Worm (Caenorhabditis elegans): ENCODE results near the gene elmd-1.
A peak's percentile ranks its signal among the peaks of the same experiment; 100 is the strongest.

elmd-1 gene

DNA sequence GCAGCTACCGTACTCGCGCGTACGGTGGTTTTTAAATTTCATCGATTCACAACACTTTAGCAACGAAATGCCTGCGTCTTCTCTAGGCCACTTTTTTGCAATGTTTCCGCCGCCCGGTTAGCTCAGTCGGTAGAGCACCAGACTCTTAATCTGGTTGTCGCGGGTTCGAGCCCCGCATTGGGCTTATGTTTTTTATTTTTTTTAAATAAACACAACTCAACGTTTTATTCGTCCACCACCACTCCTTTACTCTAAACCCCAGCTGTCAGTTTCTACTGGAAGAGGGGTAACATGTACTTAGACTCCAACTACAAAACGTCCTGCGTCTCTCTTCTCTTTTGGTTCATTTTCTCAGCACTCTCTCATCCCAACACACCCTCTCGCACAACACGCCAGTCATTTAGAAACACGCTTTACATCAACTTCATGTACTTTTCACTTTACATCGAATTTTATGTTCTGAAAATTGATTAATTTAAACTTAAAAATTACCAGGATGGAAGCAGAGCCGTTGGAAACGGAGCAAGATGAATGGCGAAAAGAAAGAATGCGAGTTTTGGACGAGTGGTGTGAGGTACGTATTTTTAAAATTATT is at the start of gene elmd-1, which contains the start of gene hecw-1:
Gene elmd-1 (plus strand): TSS at position 494 of the 595 bp plus-strand sequence.
Gene hecw-1 (minus strand): TSS at position 545 of the 595 bp plus-strand sequence.
- no peak for TF ChIP-seq Y75B8A.6 (GFP tag; IDR thresholded peaks at IDR 0.05)
- peak; percentile 5 for TF ChIP-seq dpl-1 (GFP tag; optimal IDR thresholded peaks at IDR 0.05)
- TF ChIP-seq duxl-1 (tag; optimal IDR thresholded peaks at IDR 0.05; ENCODE audit: poor library complexity), result peak; percentile 55
- no peak for TF ChIP-seq ceh-82 (tag; optimal IDR thresholded peaks at IDR 0.05)
- no peak for TF ChIP-seq pqm-1 (tag; optimal IDR thresholded peaks at IDR 0.05)
- no peak for TF ChIP-seq jun-1 (tag; optimal IDR thresholded peaks at IDR 0.05)
- TF ChIP-seq set-16 (GFP tag; IDR thresholded peaks at IDR 0.05), result peak; percentile 34; the same call in 1 of the 2 replicates
- TF ChIP-seq dve-1 (tag; optimal IDR thresholded peaks at IDR 0.05; ENCODE audit: insufficient read depth), result peak; percentile 73
- no peak for TF ChIP-seq nhr-111 (GFP tag; optimal IDR thresholded peaks at IDR 0.05)
- peak; percentile 52; the same call in 1 of the 2 replicates for TF ChIP-seq arid-1 (GFP tag; conservative IDR thresholded peaks at IDR 0.05)
- TF ChIP-seq zfp-2 (tag; optimal IDR thresholded peaks at IDR 0.05), result no peak
- TF ChIP-seq unc-62 (GFP tag; optimal IDR thresholded peaks at IDR 0.05 in 1 of 2), result peak in 1 of 2 experiments; percentile 56
- no peak for TF ChIP-seq unc-62 (tag; optimal IDR thresholded peaks at IDR 0.05)
- TF ChIP-seq nhr-42 (GFP tag; IDR thresholded peaks at IDR 0.05), result 0 out of 2 replicates have a peak, but pooled peaks have one; percentile 5
- TF ChIP-seq zip-11 (GFP tag; IDR thresholded peaks at IDR 0.05), result no peak
- TF ChIP-seq php-3 (GFP tag; IDR thresholded peaks at IDR 0.05), result peak; percentile 63; the same call in 1 of the 2 replicates
- no peak for TF ChIP-seq madf-5 (GFP tag; IDR thresholded peaks at IDR 0.05)
- TF ChIP-seq lim-7 (GFP tag; IDR thresholded peaks at IDR 0.05), result peak; percentile 73
- TF ChIP-seq hif-1 (tag; optimal IDR thresholded peaks at IDR 0.05), result no peak
- TF ChIP-seq lin-1 (GFP tag; IDR thresholded peaks at IDR 0.05), result peak; percentile 69; the same call in 1 of the 2 replicates
- peak; percentile 65 to 66 for TF ChIP-seq daf-16 (GFP tag; optimal IDR thresholded peaks at IDR 0.05)
- TF ChIP-seq daf-16 (tag; optimal IDR thresholded peaks at IDR 0.05), result peak; percentile 88
- TF ChIP-seq F49E8.2 (tag; optimal IDR thresholded peaks at IDR 0.05; ENCODE audit: borderline replicate concordance), result peak; percentile 42
- no peak for TF ChIP-seq mdt-29 (GFP tag; IDR thresholded peaks at IDR 0.05)
- peak in 1 of 2 experiments; percentile 59 for TF ChIP-seq lsy-2 (tag; optimal IDR thresholded peaks at IDR 0.05)
- no peak for TF ChIP-seq nhr-76 (tag; optimal IDR thresholded peaks at IDR 0.05)
- peak; percentile 26 for TF ChIP-seq nhr-6 (tag; optimal IDR thresholded peaks at IDR 0.05)
- TF ChIP-seq unc-39 (tag; optimal IDR thresholded peaks at IDR 0.05), result no peak
- no peak for TF ChIP-seq F37D6.2 (tag; optimal IDR thresholded peaks at IDR 0.05)
- TF ChIP-seq daf-19 (GFP tag; conservative IDR thresholded peaks at IDR 0.05), result no peak; the same call in 1 of the 2 replicates
- TF ChIP-seq zfp-3 (GFP tag; conservative IDR thresholded peaks at IDR 0.05), result peak; percentile 77; the same call in 1 of the 2 replicates
- peak; percentile 46 for TF ChIP-seq nhr-48 (tag; optimal IDR thresholded peaks at IDR 0.05)
- no peak for TF ChIP-seq lir-3 (tag; optimal IDR thresholded peaks at IDR 0.05)
- TF ChIP-seq ceh-62 (tag; optimal IDR thresholded peaks at IDR 0.05), result no peak
- no peak for TF ChIP-seq ceh-32 (tag; optimal IDR thresholded peaks at IDR 0.05; ENCODE audit: poor library complexity)
- peak; percentile 73 for TF ChIP-seq hmg-1.1 (GFP tag; IDR thresholded peaks at IDR 0.05)
- no peak for TF ChIP-seq ZK337.2 (GFP tag; IDR thresholded peaks at IDR 0.05)
- 0 out of 2 replicates have a peak, but pooled peaks have one; percentile 7 for TF ChIP-seq nhr-41 (GFP tag; IDR thresholded peaks at IDR 0.05)
- peak; percentile 62 for TF ChIP-seq hlh-11 (tag; optimal IDR thresholded peaks at IDR 0.05)
- TF ChIP-seq T26A8.4 (GFP tag; IDR thresholded peaks at IDR 0.05), result peak; percentile 68
- peak; percentile 56; the same call in 1 of the 2 replicates for TF ChIP-seq ceh-20 (GFP tag; IDR thresholded peaks at IDR 0.05)
- TF ChIP-seq spr-1 (tag; optimal IDR thresholded peaks at IDR 0.05), result no peak
- peak; percentile 73 for TF ChIP-seq hlh-30 (tag; optimal IDR thresholded peaks at IDR 0.05; ENCODE audit: insufficient read depth)
- TF ChIP-seq ctbp-1 (GFP tag; IDR thresholded peaks at IDR 0.05), result peak; percentile 53; the same call in 1 of the 2 replicates
- TF ChIP-seq Y48G9A.11 (GFP tag; IDR thresholded peaks at IDR 0.05), result peak; percentile 26; the same call in 1 of the 2 replicates
- TF ChIP-seq F44E2.7 (GFP tag; IDR thresholded peaks at IDR 0.05), result 0 out of 2 replicates have a peak, but pooled peaks have one; percentile 26
- no peak for TF ChIP-seq zag-1 (tag; optimal IDR thresholded peaks at IDR 0.05)
- TF ChIP-seq dmd-8 (GFP tag; IDR thresholded peaks at IDR 0.05), result peak; percentile 85
- no peak for TF ChIP-seq ztf-11 (tag; optimal IDR thresholded peaks at IDR 0.05)
- peak; percentile 31 for TF ChIP-seq gei-8 (GFP tag; optimal IDR thresholded peaks at IDR 0.05)

Data from whole organism, L4 larva.